Worm (Caenorhabditis elegans) whole organism, L1 larva: ENCODE measurements around the gene B0545.4.

Source experiments
- F16B12.6 ChIP-seq: fragments of 150-350 bp; optimal IDR thresholded peaks from 2 replicates; lab custom pipeline; 2014; ENCODE audit warnings: missing biosample characterization, missing genetic modification characterization
- Y116A8C.19 ChIP-seq: sonication (generic microtip); optimal IDR thresholded peaks from 2 replicates; lab custom pipeline; 2016; ENCODE audit warnings: missing compliant biosample characterization, missing genetic modification characterization, borderline replicate concordance
- ama-1 ChIP-seq: fragments of 150-350 bp; optimal IDR thresholded peaks from 2 replicates; lab custom pipeline; 2014
- blmp-1 ChIP-seq: fragments of 150-350 bp; optimal IDR thresholded peaks from 2 replicates; lab custom pipeline; 2014; ENCODE audit warnings: missing biosample characterization, missing genetic modification characterization
- ceh-82 ChIP-seq, 3 experiments: fragments of 150-350 bp in 1 of 3; sonication (generic microtip) in 2 of 3; optimal IDR thresholded peaks; 2 replicates each; lab custom pipeline; 2014 to 2017; ENCODE audit warnings: missing biosample characterization in 3 of 3, missing genetic modification characterization in 3 of 3
- ceh-88 ChIP-seq: fragments of 200-800 bp; sonication (Bioruptor generic); IDR thresholded peaks from 2 replicates; pipeline ENCODE4 v1.3.6; 2022; ENCODE audit warnings: missing genetic modification characterization, missing compliant biosample characterization
- ceh-90 ChIP-seq: sonication (generic microtip); optimal IDR thresholded peaks from 2 replicates; lab custom pipeline; 2016; ENCODE audit warnings: missing genetic modification characterization, missing compliant biosample characterization
- dpl-1 ChIP-seq, 3 experiments: fragments of 150-350 bp in 2 of 3; sonication (generic microtip) in 1 of 3; optimal IDR thresholded peaks; 2 replicates each; lab custom pipeline; 2014 to 2017; ENCODE audit warnings: missing biosample characterization in 3 of 3, missing genetic modification characterization in 3 of 3, missing genetic modification reagents in 3 of 3
- efl-1 ChIP-seq, 4 experiments: fragments of 150-350 bp; optimal IDR thresholded peaks in 3 of 4; peaks in 1 of 4; 1 replicate in 1 of 4; 2 replicates in 3 of 4; lab custom pipeline; 2014; ENCODE audit warnings: missing biosample characterization in 2 of 4, missing genetic modification characterization in 2 of 4, missing genetic modification reagents in 2 of 4
- efl-3 ChIP-seq: fragments of 200-800 bp; sonication (Bioruptor generic); optimal IDR thresholded peaks from 2 replicates; lab custom pipeline; 2018; ENCODE audit warnings: mild to moderate bottlenecking, missing genetic modification characterization, missing compliant biosample characterization
- egl-13 ChIP-seq: sonication (generic microtip); optimal IDR thresholded peaks from 2 replicates; lab custom pipeline; 2016; ENCODE audit warnings: missing genotype, missing genetic modification reagents, missing genetic modification characterization, missing compliant biosample characterization
- egl-27 ChIP-seq, 2 experiments: fragments of 150-350 bp in 1 of 2; sonication (generic microtip); optimal IDR thresholded peaks; 3 replicates each; lab custom pipeline; 2017 to 2018; ENCODE audit warnings: missing biosample characterization in 2 of 2, missing genetic modification characterization in 2 of 2, missing genetic modification reagents in 2 of 2
- elt-2 ChIP-seq: sonication (generic microtip); optimal IDR thresholded peaks from 2 replicates; lab custom pipeline; 2016; ENCODE audit warnings: missing genetic modification characterization, mild to moderate bottlenecking, inconsistent platforms, missing compliant biosample characterization, missing genetic modification reagents
- elt-3 ChIP-seq, 6 experiments: fragments of 150-350 bp in 1 of 6; sonication (generic microtip); optimal IDR thresholded peaks; 2 replicates each; lab custom pipeline; 2017 to 2018; ENCODE audit warnings: missing biosample characterization in 6 of 6, missing genetic modification characterization in 6 of 6, inconsistent platforms in 1 of 6
- fkh-10 ChIP-seq: sonication (generic microtip); optimal IDR thresholded peaks from 2 replicates; lab custom pipeline; 2017; ENCODE audit warnings: missing biosample characterization, missing genetic modification reagents, missing genetic modification characterization
- fkh-4 ChIP-seq: sonication (generic microtip); optimal IDR thresholded peaks from 2 replicates; lab custom pipeline; 2016; ENCODE audit warnings: missing compliant biosample characterization, missing genetic modification characterization, borderline replicate concordance
- fkh-8 ChIP-seq: sonication (generic microtip); optimal IDR thresholded peaks from 2 replicates; lab custom pipeline; 2016; ENCODE audit warnings: mild to moderate bottlenecking, missing genetic modification characterization, missing compliant biosample characterization
- grh-1 ChIP-seq: fragments of 200-800 bp; sonication (Bioruptor generic); IDR thresholded peaks from 2 replicates; pipeline ENCODE4 v1.3.6; 2022; ENCODE audit warnings: missing genetic modification reagents, missing genetic modification characterization, missing compliant biosample characterization
- isw-1 ChIP-seq: fragments of 200-800 bp; sonication (Bioruptor generic); IDR thresholded peaks from 2 replicates; pipeline ENCODE4 v1.3.6; 2022; ENCODE audit warnings: missing genetic modification characterization, missing compliant biosample characterization
- jun-1 ChIP-seq: fragments of 150-350 bp; optimal IDR thresholded peaks from 2 replicates; lab custom pipeline; 2014; ENCODE audit warnings: missing biosample characterization, missing genetic modification reagents, missing genetic modification characterization
- lin-13 ChIP-seq: fragments of 150-350 bp; optimal IDR thresholded peaks from 2 replicates; lab custom pipeline; 2014; ENCODE audit warnings: missing biosample characterization, missing genetic modification reagents, missing genetic modification characterization
- lin-14 ChIP-seq: fragments of 200-800 bp; sonication (Bioruptor generic); optimal IDR thresholded peaks from 2 replicates; lab custom pipeline; 2018; ENCODE audit warnings: mild to moderate bottlenecking, missing genetic modification characterization, moderate library complexity, missing compliant biosample characterization
- lin-39 ChIP-seq: fragments of 150-350 bp; optimal IDR thresholded peaks from 2 replicates; lab custom pipeline; 2014; ENCODE audit warnings: missing biosample characterization, missing genetic modification reagents, missing genetic modification characterization
- lsy-2 ChIP-seq, 2 experiments: fragments of 150-350 bp; optimal IDR thresholded peaks; 2 replicates each; lab custom pipeline; 2014; ENCODE audit warnings: missing biosample characterization in 2 of 2, missing genetic modification characterization in 2 of 2
- mab-9 ChIP-seq: fragments of 200-800 bp; sonication (Bioruptor generic); IDR thresholded peaks from 2 replicates; pipeline ENCODE4 v1.3.6; 2022; ENCODE audit warnings: missing genetic modification reagents, missing genetic modification characterization, missing compliant biosample characterization
- mdl-1 ChIP-seq, 2 experiments: fragments of 150-350 bp; optimal IDR thresholded peaks; 2 replicates each; lab custom pipeline; 2014 to 2017; ENCODE audit warnings: missing biosample characterization in 2 of 2, missing genetic modification characterization in 2 of 2, inconsistent platforms in 1 of 2
- mef-2 ChIP-seq: fragments of 150-350 bp; optimal IDR thresholded peaks from 2 replicates; lab custom pipeline; 2014; ENCODE audit warnings: missing biosample characterization, missing genetic modification characterization
- mep-1 ChIP-seq: fragments of 150-350 bp; optimal IDR thresholded peaks from 2 replicates; lab custom pipeline; 2014; ENCODE audit warnings: missing biosample characterization, missing genetic modification characterization
- nhr-11 ChIP-seq: fragments of 150-350 bp; optimal IDR thresholded peaks from 2 replicates; lab custom pipeline; 2014; ENCODE audit warnings: missing biosample characterization, missing genetic modification characterization
- nhr-12 ChIP-seq: sonication (generic microtip); optimal IDR thresholded peaks from 2 replicates; lab custom pipeline; 2017; ENCODE audit warnings: missing biosample characterization, missing genetic modification characterization
- nhr-19 ChIP-seq: fragments of 200-800 bp; sonication (Bioruptor generic); conservative IDR thresholded peaks from 2 replicates; pipeline ENCODE4 v1.3.6; 2022; ENCODE audit warnings: missing genetic modification characterization, missing compliant biosample characterization
- nhr-20 ChIP-seq: sonication (generic microtip); optimal IDR thresholded peaks from 2 replicates; lab custom pipeline; 2016; ENCODE audit warnings: mild to moderate bottlenecking, missing genetic modification characterization, missing compliant biosample characterization
- nhr-237 ChIP-seq: fragments of 150-350 bp; optimal IDR thresholded peaks from 2 replicates; lab custom pipeline; 2014; ENCODE audit warnings: missing biosample characterization, missing genetic modification characterization
- nhr-28 ChIP-seq: fragments of 150-350 bp; optimal IDR thresholded peaks from 2 replicates; lab custom pipeline; 2014; ENCODE audit warnings: missing biosample characterization, missing genetic modification characterization
- nhr-47 ChIP-seq: sonication (generic microtip); optimal IDR thresholded peaks from 2 replicates; lab custom pipeline; 2016; ENCODE audit warnings: mild to moderate bottlenecking, missing genetic modification characterization, moderate library complexity, missing compliant biosample characterization
- nhr-77 ChIP-seq: fragments of 150-350 bp; optimal IDR thresholded peaks from 2 replicates; lab custom pipeline; 2014; ENCODE audit warnings: missing biosample characterization, missing genetic modification characterization
- pax-3 ChIP-seq: fragments of 200-800 bp; sonication (Bioruptor generic); optimal IDR thresholded peaks from 2 replicates; lab custom pipeline; 2018; ENCODE audit warnings: mild to moderate bottlenecking, missing genetic modification characterization, moderate library complexity, missing compliant biosample characterization
- pqm-1 ChIP-seq: sonication (generic microtip); optimal IDR thresholded peaks from 3 replicates; lab custom pipeline; 2017; ENCODE audit warnings: missing biosample characterization, missing genetic modification characterization
- snpc-4 ChIP-seq: fragments of 150-350 bp; optimal IDR thresholded peaks from 2 replicates; lab custom pipeline; 2014; ENCODE audit warnings: missing biosample characterization, missing genetic modification characterization
- sox-4 ChIP-seq: sonication (generic microtip); optimal IDR thresholded peaks from 2 replicates; lab custom pipeline; 2016; ENCODE audit warnings: missing genetic modification characterization, missing compliant biosample characterization
- sptf-1 ChIP-seq: fragments of 150-350 bp; optimal IDR thresholded peaks from 2 replicates; lab custom pipeline; 2014; ENCODE audit warnings: missing biosample characterization, missing genetic modification characterization
- unc-130 ChIP-seq: fragments of 150-350 bp; optimal IDR thresholded peaks from 2 replicates; lab custom pipeline; 2017; ENCODE audit warnings: missing biosample characterization, missing genetic modification characterization, inconsistent platforms
- unc-30 ChIP-seq: sonication (generic microtip); optimal IDR thresholded peaks from 2 replicates; lab custom pipeline; 2017; ENCODE audit warnings: missing biosample characterization, missing genetic modification characterization
- unc-86 ChIP-seq: sonication (generic microtip); optimal IDR thresholded peaks from 2 replicates; lab custom pipeline; 2016; ENCODE audit warnings: missing genetic modification characterization, missing compliant biosample characterization
- vab-15 ChIP-seq: sonication (generic microtip); optimal IDR thresholded peaks from 2 replicates; lab custom pipeline; 2017; ENCODE audit warnings: missing genotype, mild to moderate bottlenecking, missing genetic modification characterization, missing compliant biosample characterization
- xbp-1 ChIP-seq: sonication (generic microtip); optimal IDR thresholded peaks from 2 replicates; lab custom pipeline; 2016; ENCODE audit warnings: missing genetic modification characterization, missing compliant biosample characterization
- zag-1 ChIP-seq: fragments of 150-350 bp; optimal IDR thresholded peaks from 2 replicates; lab custom pipeline; 2014; ENCODE audit warnings: missing biosample characterization, missing genetic modification characterization

Gene B0545.4

ce11 chrIV:148756-149155 lies 39.5 kb upstream of the B0545.4 start:
- TF ChIP-seq mef-2 (tag; lab: Kevin White, UChicago) = no peak
- no peak for TF ChIP-seq lin-39 (tag; lab: Kevin White, UChicago)
- no peak for TF ChIP-seq pax-3 (tag; lab: Kevin White, UChicago)
- TF ChIP-seq blmp-1 (tag; lab: Kevin White, UChicago) = peak; percentile 5

DNA sequence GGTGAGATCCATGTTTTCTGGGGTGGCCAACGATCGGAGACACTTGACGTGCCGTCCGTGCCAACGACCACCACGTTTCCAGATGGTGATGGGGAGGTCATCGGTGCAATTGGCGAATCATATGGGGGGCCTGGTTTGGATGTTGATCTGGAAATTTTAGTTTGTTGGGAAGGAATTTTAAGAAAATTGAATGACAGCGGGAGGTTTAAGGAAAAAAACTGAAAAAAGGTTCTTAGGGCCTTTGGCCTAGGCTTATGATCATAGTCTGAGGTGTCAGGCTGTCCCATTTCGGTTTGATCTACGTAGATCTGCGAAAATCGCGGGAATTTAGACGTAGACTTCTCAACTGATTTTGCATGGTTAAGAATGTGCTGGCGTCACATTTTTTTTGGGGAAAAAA lies 38.6 kb upstream of the B0545.4 start, which contains the start of gene col-99:
Gene col-99, minus strand, starts transcription at position 101 of the 400 bp plus-strand sequence.
- TF ChIP-seq ceh-82 (tag; optimal IDR thresholded peaks at IDR 0.05; lab: Kevin White, UChicago) (no peak), mef-2 (tag; lab: Kevin White, UChicago) (no peak), elt-2 (no peak), pqm-1 (no peak), fkh-8 (tag; lab: Kevin White, UChicago) (no peak), pax-3 (tag; lab: Kevin White, UChicago) (no peak), lin-14 (no peak), lsy-2 (tag; optimal IDR thresholded peaks at IDR 0.05; lab: Kevin White, UChicago) (no peak)

- TF ChIP-seq zag-1 (tag; lab: Kevin White, UChicago) = no peak
- TF ChIP-seq snpc-4 = no peak
- no peak; the same call in 1 of the 2 replicates for TF ChIP-seq ceh-88 (GFP tag; lab: Robert Waterston, UW)
- peak; percentile 23 to 51 for TF ChIP-seq efl-1 (optimal IDR thresholded peaks at IDR 0.05; lab: Kevin White, UChicago)
- peak; percentile 30 to 92 for TF ChIP-seq efl-1 (GFP tag; optimal IDR thresholded peaks at IDR 0.05 in 1 of 2; lab: Kevin White, UChicago)
- no peak for TF ChIP-seq unc-30
- TF ChIP-seq unc-130 (tag; lab: Kevin White, UChicago) = peak; percentile 74
- TF ChIP-seq isw-1 (GFP tag; lab: Robert Waterston, UW) = peak; percentile 4; the same call in 1 of the 2 replicates
- TF ChIP-seq sptf-1 (tag; lab: Kevin White, UChicago) = no peak
- no peak for TF ChIP-seq unc-86 (tag; lab: Kevin White, UChicago)
- TF ChIP-seq egl-13 = no peak
- TF ChIP-seq mab-9 = no peak
- TF ChIP-seq nhr-237 (tag; lab: Kevin White, UChicago) = no peak
- TF ChIP-seq dpl-1 (GFP tag; optimal IDR thresholded peaks at IDR 0.05; lab: Kevin White, UChicago) = peak; percentile 6 to 52 (median 51)
- TF ChIP-seq egl-27 (tag; optimal IDR thresholded peaks at IDR 0.05; lab: Kevin White, UChicago) = no peak
- TF ChIP-seq nhr-47 = peak; percentile 73
- peak; percentile 47 for TF ChIP-seq jun-1 (tag; lab: Kevin White, UChicago)
- no peak for TF ChIP-seq vab-15 (tag; lab: Kevin White, UChicago)
- TF ChIP-seq ceh-90 (tag; lab: Kevin White, UChicago) = no peak
- TF ChIP-seq efl-3 = no peak
- TF ChIP-seq nhr-12 (tag; lab: Kevin White, UChicago) = no peak
- no peak for TF ChIP-seq sox-4 (tag; lab: Kevin White, UChicago)
- TF ChIP-seq xbp-1 (tag; lab: Kevin White, UChicago) = peak; percentile 31
- no peak for TF ChIP-seq Y116A8C.19 (tag; lab: Kevin White, UChicago)
- no peak for TF ChIP-seq nhr-11 (tag; lab: Kevin White, UChicago)
- no peak for TF ChIP-seq grh-1 (GFP tag; lab: Robert Waterston, UW)
- peak; percentile 52 for TF ChIP-seq nhr-77 (tag; lab: Kevin White, UChicago)
- no peak for TF ChIP-seq ama-1 (lab: Kevin White, UChicago)
- TF ChIP-seq elt-3 (tag; optimal IDR thresholded peaks at IDR 0.05; lab: Kevin White, UChicago) = peak in 1 of 6 experiments; percentile 5
- TF ChIP-seq ceh-82 (tag; optimal IDR thresholded peaks at IDR 0.05; lab: Kevin White, UChicago) = peak in 2 of 3 experiments; percentile 42 to 73
- TF ChIP-seq fkh-4 (tag; lab: Kevin White, UChicago) = no peak
- TF ChIP-seq F16B12.6 = peak; percentile 28
- TF ChIP-seq mep-1 (tag; lab: Kevin White, UChicago) = peak; percentile 63
- TF ChIP-seq fkh-10 (GFP tag; lab: Kevin White, UChicago) = peak; percentile 39
- TF ChIP-seq lin-14 = peak; percentile 77
- TF ChIP-seq lin-13 (GFP tag; lab: Kevin White, UChicago) = peak; percentile 33
- TF ChIP-seq nhr-19 (GFP tag; lab: Robert Waterston, UW) = peak; percentile 58
- peak; percentile 54 for TF ChIP-seq fkh-8 (tag; lab: Kevin White, UChicago)
- TF ChIP-seq elt-2 = no peak
- peak in 1 of 2 experiments; percentile 95 for TF ChIP-seq mdl-1 (tag; optimal IDR thresholded peaks at IDR 0.05; lab: Kevin White, UChicago)
- TF ChIP-seq pax-3 (tag; lab: Kevin White, UChicago) = peak; percentile 4
- peak; percentile 60 to 68 for TF ChIP-seq lsy-2 (tag; optimal IDR thresholded peaks at IDR 0.05; lab: Kevin White, UChicago)
- TF ChIP-seq nhr-20 (tag; lab: Kevin White, UChicago) = peak; percentile 55
- TF ChIP-seq nhr-28 (tag; lab: Kevin White, UChicago) = no peak
Measured at ce11 chrIV:143807-144371, 34.7 kb upstream of the B0545.4 start.
